Worm (Caenorhabditis elegans) whole organism, mixed stage, embryonic: ENCODE data around the gene R02D5.24.

Source experiments
- M03D4.4 ChIP-seq: sonication (generic microtip); optimal IDR thresholded peaks from 2 replicates; lab custom pipeline; 2017; ENCODE audit warnings: mild to moderate bottlenecking, missing genetic modification characterization, missing compliant biosample characterization
- bed-3 ChIP-seq: fragments of 200-800 bp; sonication (Bioruptor generic); optimal IDR thresholded peaks from 3 replicates; lab custom pipeline; 2018; ENCODE audit warnings: mild to moderate bottlenecking, missing genetic modification characterization, moderate library complexity, missing compliant biosample characterization
- blmp-1 ChIP-seq: fragments of 150-350 bp; optimal IDR thresholded peaks from 2 replicates; lab custom pipeline; 2014; ENCODE audit warnings: missing biosample characterization, missing genetic modification characterization
- ceh-39 ChIP-seq: fragments of 150-350 bp; optimal IDR thresholded peaks from 2 replicates; lab custom pipeline; 2014; ENCODE audit warnings: missing biosample characterization, missing genetic modification characterization
- ceh-43 ChIP-seq: fragments of 200-800 bp; sonication (Bioruptor generic); optimal IDR thresholded peaks from 2 replicates; lab custom pipeline; 2018; ENCODE audit warnings: mild to moderate bottlenecking, missing genetic modification characterization, moderate library complexity, missing compliant biosample characterization
- ceh-83 ChIP-seq: fragments of 200-800 bp; sonication (Bioruptor generic); optimal IDR thresholded peaks from 2 replicates; lab custom pipeline; 2018; ENCODE audit warnings: mild to moderate bottlenecking, missing genetic modification characterization, missing compliant biosample characterization
- ces-1 ChIP-seq: fragments of 150-350 bp; optimal IDR thresholded peaks from 2 replicates; lab custom pipeline; 2014; ENCODE audit warnings: missing biosample characterization, missing genetic modification reagents, missing genetic modification characterization
- cnd-1 ChIP-seq: fragments of 200-800 bp; sonication (Bioruptor generic); optimal IDR thresholded peaks from 2 replicates; lab custom pipeline; 2018; ENCODE audit warnings: mild to moderate bottlenecking, missing genetic modification characterization, missing compliant biosample characterization
- drap-1 ChIP-seq: fragments of 200-800 bp; sonication (Bioruptor generic); optimal IDR thresholded peaks from 3 replicates; lab custom pipeline; 2018; ENCODE audit warnings: mild to moderate bottlenecking, missing genetic modification characterization, missing compliant biosample characterization
- elt-1 ChIP-seq: sonication (generic microtip); optimal IDR thresholded peaks from 2 replicates; lab custom pipeline; 2017; ENCODE audit warnings: missing genetic modification characterization, mild to moderate bottlenecking, missing compliant biosample characterization, antibody characterized with exemption, moderate library complexity, borderline replicate concordance; ENCODE audit not compliant: insufficient read depth
- elt-3 ChIP-seq: fragments of 150-350 bp; optimal IDR thresholded peaks from 2 replicates; lab custom pipeline; 2014; ENCODE audit warnings: missing biosample characterization, missing genetic modification characterization
- flh-1 ChIP-seq: fragments of 200-800 bp; sonication (Bioruptor generic); optimal IDR thresholded peaks from 2 replicates; lab custom pipeline; 2018; ENCODE audit warnings: mild to moderate bottlenecking, missing genetic modification characterization, moderate library complexity, missing compliant biosample characterization
- ham-2 ChIP-seq: fragments of 200-800 bp; sonication (Bioruptor generic); optimal IDR thresholded peaks from 2 replicates; lab custom pipeline; 2018; ENCODE audit warnings: mild to moderate bottlenecking, missing genetic modification characterization, missing compliant biosample characterization
- hlh-1 ChIP-seq: fragments of 150-350 bp; optimal IDR thresholded peaks from 2 replicates; lab custom pipeline; 2014; ENCODE audit warnings: missing biosample characterization, missing genetic modification reagents, missing genetic modification characterization
- lin-13 ChIP-seq: fragments of 150-350 bp; optimal IDR thresholded peaks from 2 replicates; lab custom pipeline; 2014; ENCODE audit warnings: missing biosample characterization, missing genetic modification characterization
- lin-32 ChIP-seq: fragments of 200-800 bp; sonication (Bioruptor generic); optimal IDR thresholded peaks from 2 replicates; lab custom pipeline; 2018; ENCODE audit warnings: mild to moderate bottlenecking, missing genetic modification characterization, missing compliant biosample characterization
- lsy-2 ChIP-seq: fragments of 150-350 bp; optimal IDR thresholded peaks from 2 replicates; lab custom pipeline; 2014; ENCODE audit warnings: missing biosample characterization, missing genetic modification characterization
- mab-5 ChIP-seq: fragments of 150-350 bp; optimal IDR thresholded peaks from 2 replicates; lab custom pipeline; 2014; ENCODE audit warnings: missing biosample characterization, missing genetic modification characterization
- mep-1 ChIP-seq: fragments of 150-350 bp; optimal IDR thresholded peaks from 2 replicates; lab custom pipeline; 2017; ENCODE audit warnings: missing biosample characterization, missing genetic modification reagents, missing genetic modification characterization, inconsistent platforms
- mls-2 ChIP-seq: sonication (generic microtip); optimal IDR thresholded peaks from 2 replicates; lab custom pipeline; 2016; ENCODE audit warnings: mild to moderate bottlenecking, missing genetic modification characterization, moderate library complexity, missing compliant biosample characterization
- nhr-12 ChIP-seq: fragments of 150-350 bp; optimal IDR thresholded peaks from 2 replicates; lab custom pipeline; 2014; ENCODE audit warnings: missing biosample characterization, missing genetic modification characterization
- nhr-2 ChIP-seq: fragments of 150-350 bp; optimal IDR thresholded peaks from 2 replicates; lab custom pipeline; 2014; ENCODE audit warnings: missing biosample characterization, missing genetic modification characterization
- nhr-237 ChIP-seq: fragments of 150-350 bp; optimal IDR thresholded peaks from 2 replicates; lab custom pipeline; 2014; ENCODE audit warnings: missing biosample characterization, missing genetic modification characterization
- nhr-28 ChIP-seq: fragments of 150-350 bp; optimal IDR thresholded peaks from 2 replicates; lab custom pipeline; 2014; ENCODE audit warnings: missing biosample characterization, missing genetic modification characterization
- nhr-76 ChIP-seq: sonication (generic microtip); optimal IDR thresholded peaks from 2 replicates; lab custom pipeline; 2017; ENCODE audit warnings: missing biosample characterization, missing genetic modification characterization
- pha-4 ChIP-seq: fragments of 150-350 bp; optimal IDR thresholded peaks from 2 replicates; lab custom pipeline; 2018; ENCODE audit warnings: missing biosample characterization, missing genetic modification reagents, missing genetic modification characterization
- sem-2 ChIP-seq: fragments of 200-800 bp; sonication (Bioruptor generic); optimal IDR thresholded peaks from 2 replicates; lab custom pipeline; 2018; ENCODE audit warnings: mild to moderate bottlenecking, missing genetic modification characterization, missing compliant biosample characterization
- snpc-4 ChIP-seq: fragments of 150-350 bp; optimal IDR thresholded peaks from 2 replicates; lab custom pipeline; 2014; ENCODE audit warnings: missing biosample characterization, missing genetic modification characterization
- sptf-1 ChIP-seq: sonication (generic microtip); optimal IDR thresholded peaks from 2 replicates; lab custom pipeline; 2017; ENCODE audit warnings: mild to moderate bottlenecking, missing genetic modification characterization, moderate library complexity, missing compliant biosample characterization
- tbx-8 ChIP-seq: fragments of 200-800 bp; sonication (Bioruptor generic); optimal IDR thresholded peaks from 2 replicates; lab custom pipeline; 2018; ENCODE audit warnings: mild to moderate bottlenecking, missing genetic modification characterization, moderate library complexity, missing compliant biosample characterization
- unc-120 ChIP-seq: sonication (generic microtip); optimal IDR thresholded peaks from 2 replicates; lab custom pipeline; 2017; ENCODE audit warnings: missing genetic modification characterization, missing compliant biosample characterization; ENCODE audit not compliant: poor library complexity, severe bottlenecking
- unc-39 ChIP-seq: fragments of 150-350 bp; optimal IDR thresholded peaks from 2 replicates; lab custom pipeline; 2014; ENCODE audit warnings: missing biosample characterization, missing genetic modification characterization
- unc-62 ChIP-seq: fragments of 150-350 bp; optimal IDR thresholded peaks from 2 replicates; lab custom pipeline; 2014; ENCODE audit warnings: missing biosample characterization, missing genetic modification reagents, missing genetic modification characterization
- zip-8 ChIP-seq: fragments of 150-350 bp; optimal IDR thresholded peaks from 2 replicates; lab custom pipeline; 2014; ENCODE audit warnings: missing biosample characterization, missing genetic modification characterization
- ztf-11 ChIP-seq: fragments of 150-350 bp; optimal IDR thresholded peaks from 2 replicates; lab custom pipeline; 2014; ENCODE audit warnings: missing biosample characterization, missing genetic modification characterization

The R02D5.24 gene

DNA sequence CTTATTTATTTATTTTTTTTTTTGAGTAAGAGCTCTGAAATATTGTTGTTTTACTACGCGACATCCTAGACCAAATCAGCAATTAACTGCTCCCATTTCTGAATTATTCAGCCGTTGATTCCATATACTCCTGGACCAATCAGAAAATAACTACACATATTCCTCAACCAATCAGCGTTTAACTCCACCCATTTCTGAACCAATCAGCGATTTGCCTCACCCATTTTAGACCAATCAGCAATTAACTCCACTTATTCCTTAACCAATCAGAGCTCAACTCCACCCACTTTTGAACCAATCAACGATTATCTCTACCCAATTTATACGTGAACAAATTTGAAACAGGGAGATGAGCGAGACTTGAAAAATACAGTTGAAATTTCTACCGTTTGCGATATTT is 7.5 kb upstream of the R02D5.24 start:
- TF ChIP-seq mep-1 (tag; lab: Kevin White, UChicago) (no peak), blmp-1 (no peak), bed-3 (GFP tag; lab: Kevin White, UChicago) (no peak), ztf-11 (tag; lab: Kevin White, UChicago) (no peak), pha-4 (tag; lab: Kevin White, UChicago) (no peak), elt-1 (no peak), snpc-4 (tag; lab: Kevin White, UChicago) (no peak), lsy-2 (tag; lab: Kevin White, UChicago) (no peak), drap-1 (GFP tag; lab: Kevin White, UChicago) (no peak), sptf-1 (tag; lab: Kevin White, UChicago) (no peak)

DNA sequence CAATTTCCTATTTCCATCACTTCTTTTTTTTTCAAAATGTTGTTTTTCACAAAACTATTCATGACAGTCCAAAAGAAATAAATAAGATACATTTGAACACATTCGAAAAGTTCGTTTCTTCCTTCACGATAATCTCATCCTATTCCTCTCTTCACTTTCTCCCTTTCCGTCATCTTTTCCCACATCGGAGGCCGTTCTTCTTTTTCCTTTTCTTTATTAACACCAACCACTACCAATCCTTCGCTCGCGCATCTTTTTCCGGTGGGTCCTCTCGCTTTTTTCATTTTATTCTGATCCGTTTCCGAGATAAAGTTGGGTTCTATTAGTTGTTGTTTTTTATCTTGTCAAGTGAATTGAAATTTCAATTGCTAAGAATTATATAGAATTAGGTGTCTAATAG is 5.6 kb upstream of the R02D5.24 start:
- TF ChIP-seq elt-3 (tag; lab: Kevin White, UChicago) (no peak), elt-1 (peak; percentile 25), lin-32 (GFP tag; lab: Kevin White, UChicago) (no peak), mep-1 (tag; lab: Kevin White, UChicago) (no peak), blmp-1 (peak; percentile 89), nhr-237 (tag; lab: Kevin White, UChicago) (no peak), sem-2 (GFP tag; lab: Kevin White, UChicago) (no peak)

DNA sequence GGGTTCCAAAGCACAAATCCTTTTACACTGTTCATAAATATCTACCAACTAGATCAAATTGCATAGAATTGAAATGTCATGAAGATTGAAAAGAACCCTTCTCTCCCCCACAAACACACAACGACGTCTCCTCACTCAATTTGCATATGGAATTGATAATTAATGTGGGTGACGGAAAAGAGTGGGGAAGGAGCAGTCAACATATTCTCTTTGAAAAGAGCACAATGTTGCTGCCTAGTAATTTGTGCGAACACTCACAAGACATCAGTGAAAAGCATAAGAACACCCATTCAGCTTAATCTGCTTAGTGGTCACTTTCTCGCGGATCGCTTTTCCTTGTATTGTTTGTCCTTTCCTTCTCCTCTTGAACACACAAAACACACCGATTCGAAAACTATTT is 4.7 kb upstream of the R02D5.24 start:
- TF ChIP-seq nhr-12 (tag; lab: Kevin White, UChicago) (no peak), sem-2 (GFP tag; lab: Kevin White, UChicago) (no peak), ham-2 (GFP tag; lab: Kevin White, UChicago) (no peak), ceh-39 (tag; lab: Kevin White, UChicago) (no peak), blmp-1 (no peak), snpc-4 (tag; lab: Kevin White, UChicago) (no peak), lsy-2 (tag; lab: Kevin White, UChicago) (no peak), cnd-1 (no peak), zip-8 (tag; lab: Kevin White, UChicago) (no peak), ces-1 (peak; percentile 86), nhr-28 (tag; lab: Kevin White, UChicago) (no peak), unc-62 (peak; percentile 27), unc-120 (tag; lab: Kevin White, UChicago) (no peak), mab-5 (no peak), elt-3 (tag; lab: Kevin White, UChicago) (no peak), sptf-1 (tag; lab: Kevin White, UChicago) (no peak), drap-1 (GFP tag; lab: Kevin White, UChicago) (peak; percentile 51), elt-1 (no peak), lin-13 (tag; lab: Kevin White, UChicago) (no peak)
- TF ChIP-seq, all 35 proteins: peak for 3

DNA sequence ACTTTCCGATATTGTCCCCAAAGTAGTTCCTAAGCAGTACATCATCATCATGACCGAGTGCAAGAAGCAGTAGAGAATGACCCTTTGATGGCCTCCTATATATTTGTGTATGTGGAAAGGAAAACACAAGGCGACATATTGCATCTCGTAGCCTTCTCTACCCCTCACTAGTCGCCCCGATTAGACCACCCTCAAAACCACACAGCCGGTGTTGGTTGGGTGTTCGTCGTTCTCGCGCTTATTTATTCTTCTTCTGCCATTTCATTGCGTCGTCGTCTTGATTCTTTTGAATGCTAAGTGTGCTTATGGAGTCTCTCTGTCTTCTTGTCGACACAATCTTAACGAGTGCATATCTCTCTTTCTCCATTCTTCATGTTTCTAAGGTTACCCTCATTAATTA is 2.9 kb upstream of the R02D5.24 start:
- TF ChIP-seq nhr-76 (no peak), M03D4.4 (tag; lab: Kevin White, UChicago) (no peak), mep-1 (tag; lab: Kevin White, UChicago) (peak; percentile 52), drap-1 (GFP tag; lab: Kevin White, UChicago) (no peak), blmp-1 (no peak), ztf-11 (tag; lab: Kevin White, UChicago) (no peak), cnd-1 (peak; percentile 22), unc-39 (tag; lab: Kevin White, UChicago) (no peak), flh-1 (GFP tag; lab: Kevin White, UChicago) (no peak), ham-2 (GFP tag; lab: Kevin White, UChicago) (peak; percentile 63), ces-1 (peak; percentile 8), nhr-28 (tag; lab: Kevin White, UChicago) (no peak), lin-32 (GFP tag; lab: Kevin White, UChicago) (no peak), sptf-1 (tag; lab: Kevin White, UChicago) (peak; percentile 46), bed-3 (GFP tag; lab: Kevin White, UChicago) (no peak), sem-2 (GFP tag; lab: Kevin White, UChicago) (no peak), nhr-237 (tag; lab: Kevin White, UChicago) (no peak), ceh-43 (GFP tag; lab: Kevin White, UChicago) (no peak), mab-5 (no peak), pha-4 (tag; lab: Kevin White, UChicago) (no peak), tbx-8 (GFP tag; lab: Kevin White, UChicago) (no peak), ceh-83 (GFP tag; lab: Kevin White, UChicago) (no peak), nhr-2 (tag; lab: Kevin White, UChicago) (peak; percentile 84), lin-13 (tag; lab: Kevin White, UChicago) (peak; percentile 51), ceh-39 (tag; lab: Kevin White, UChicago) (no peak), zip-8 (tag; lab: Kevin White, UChicago) (no peak), mls-2 (tag; lab: Kevin White, UChicago) (peak; percentile 50), lsy-2 (tag; lab: Kevin White, UChicago) (no peak), snpc-4 (tag; lab: Kevin White, UChicago) (no peak), nhr-12 (tag; lab: Kevin White, UChicago) (no peak), elt-1 (no peak), elt-3 (tag; lab: Kevin White, UChicago) (no peak), hlh-1 (tag; lab: Kevin White, UChicago) (no peak), unc-62 (no peak), unc-120 (tag; lab: Kevin White, UChicago) (no peak)
